Fruit fly (Drosophila melanogaster) Kc167 (cell line): Measurements from ENCODE around the gene amos.

ENCODE experiments used
- Sin3A ChIP-seq: fragments of >200 bp; optimal IDR thresholded peaks from 2 replicates; lab custom pipeline; 2018; ENCODE audit warnings: missing external identifiers
- h ChIP-seq: fragments of >200 bp; optimal IDR thresholded peaks from 3 replicates; lab custom pipeline; 2018; ENCODE audit warnings: missing external identifiers
- insv ChIP-seq: fragments of >200 bp; optimal IDR thresholded peaks from 3 replicates; lab custom pipeline; 2018; ENCODE audit warnings: missing external identifiers
- psq ChIP-seq: fragments of >200 bp; optimal IDR thresholded peaks from 2 replicates; lab custom pipeline; 2017; ENCODE audit warnings: missing external identifiers
- ttk ChIP-seq: sonication (Bioruptor generic); optimal IDR thresholded peaks from 2 replicates; lab custom pipeline; 2017; ENCODE audit warnings: missing external identifiers

DNA sequence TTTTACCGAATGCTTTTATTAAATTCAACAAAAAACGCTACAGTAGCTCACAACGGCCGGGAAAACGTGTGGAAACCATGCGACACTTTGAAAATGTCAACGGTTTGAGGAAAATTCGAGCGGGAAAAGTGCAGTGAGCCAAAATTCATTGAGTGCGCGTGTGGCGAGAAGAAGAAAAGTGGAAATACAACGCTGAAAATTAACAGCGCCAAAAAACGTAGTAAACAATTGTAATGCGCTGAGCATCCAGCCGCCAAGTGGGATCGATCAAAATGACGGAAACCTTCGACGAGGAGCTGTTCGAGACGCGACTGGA is 5.8 kb downstream of the amos start:
- TF ChIP-seq insv (lab: Kevin White, UChicago) (no peak), h (lab: Kevin White, UChicago) (no peak), psq (lab: Kevin White, UChicago) (no peak), Sin3A (lab: Kevin White, UChicago) (no peak), ttk (lab: Kevin White, UChicago) (no peak)
